Worm (Caenorhabditis elegans) whole organism, late embryonic: Measurements from ENCODE around the gene mcm-2.

Experiments used
- ama-1 ChIP-seq: fragments of 150-350 bp; optimal IDR thresholded peaks from 2 replicates; lab custom pipeline; 2014
- ceh-22 ChIP-seq: sonication (generic microtip); optimal IDR thresholded peaks from 2 replicates; lab custom pipeline; 2017; ENCODE audit warnings: missing biosample characterization, missing genetic modification characterization
- ceh-34 ChIP-seq: sonication (generic microtip); optimal IDR thresholded peaks from 2 replicates; lab custom pipeline; 2016; ENCODE audit warnings: mild to moderate bottlenecking, missing genetic modification characterization, missing compliant biosample characterization
- che-1 ChIP-seq: sonication (generic microtip); optimal IDR thresholded peaks from 2 replicates; lab custom pipeline; 2016; ENCODE audit warnings: mild to moderate bottlenecking, missing genetic modification characterization, missing compliant biosample characterization
- fkh-10 ChIP-seq: fragments of 150-350 bp; optimal IDR thresholded peaks from 2 replicates; lab custom pipeline; 2014; ENCODE audit warnings: missing biosample characterization, missing genetic modification reagents, missing genetic modification characterization
- nfya-1 ChIP-seq: sonication (generic microtip); optimal IDR thresholded peaks from 2 replicates; lab custom pipeline; 2017; ENCODE audit warnings: missing genetic modification characterization, mild to moderate bottlenecking, missing compliant biosample characterization, antibody characterized with exemption, moderate library complexity
- nhr-11 ChIP-seq: fragments of 150-350 bp; optimal IDR thresholded peaks from 2 replicates; lab custom pipeline; 2014; ENCODE audit warnings: missing biosample characterization, missing genetic modification characterization

DNA sequence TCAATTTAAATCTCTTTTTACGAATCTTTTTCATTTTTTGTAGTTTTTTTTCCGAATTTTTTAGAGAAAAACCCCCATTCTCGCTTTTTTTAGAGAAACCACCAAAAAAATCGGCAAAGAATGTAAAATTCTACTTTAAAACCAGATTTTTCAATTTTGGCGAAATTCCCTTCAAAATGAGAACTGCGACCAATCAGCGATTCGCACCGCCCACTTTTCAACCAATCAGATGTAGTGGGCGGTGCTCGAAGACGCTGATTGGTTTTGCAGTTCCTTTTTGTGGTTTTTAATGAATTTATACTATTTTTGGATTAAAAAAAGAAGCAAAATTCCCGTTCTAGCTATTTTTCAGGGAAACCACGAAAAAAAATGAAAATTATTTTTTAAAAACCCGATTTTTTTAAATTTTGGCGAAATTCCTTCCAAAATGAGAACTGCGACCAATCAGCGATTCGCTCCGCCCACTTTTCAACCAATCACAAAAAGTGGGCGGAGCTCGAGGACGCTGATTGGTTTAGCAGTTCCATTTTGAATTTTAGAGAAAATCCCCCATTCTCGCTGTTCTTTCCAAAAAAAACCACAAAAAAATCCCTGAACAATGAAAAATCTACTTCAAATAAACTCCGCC lies 35.3 kb downstream of the mcm-2 start:
- TF ChIP-seq ceh-22 (tag; lab: Kevin White, UChicago) = no peak
- TF ChIP-seq che-1 (tag; lab: Kevin White, UChicago) = no peak
- TF ChIP-seq nfya-1 (tag; lab: Kevin White, UChicago) = peak; percentile 70
- TF ChIP-seq ceh-34 (tag; lab: Kevin White, UChicago) = no peak
- no peak for TF ChIP-seq fkh-10 (GFP tag; lab: Kevin White, UChicago)
- TF ChIP-seq ama-1 = no peak
- no peak for TF ChIP-seq nhr-11 (tag; lab: Kevin White, UChicago)
